Worm (Caenorhabditis elegans): ENCODE data around the gene eat-20.

eat-20 gene

DNA sequence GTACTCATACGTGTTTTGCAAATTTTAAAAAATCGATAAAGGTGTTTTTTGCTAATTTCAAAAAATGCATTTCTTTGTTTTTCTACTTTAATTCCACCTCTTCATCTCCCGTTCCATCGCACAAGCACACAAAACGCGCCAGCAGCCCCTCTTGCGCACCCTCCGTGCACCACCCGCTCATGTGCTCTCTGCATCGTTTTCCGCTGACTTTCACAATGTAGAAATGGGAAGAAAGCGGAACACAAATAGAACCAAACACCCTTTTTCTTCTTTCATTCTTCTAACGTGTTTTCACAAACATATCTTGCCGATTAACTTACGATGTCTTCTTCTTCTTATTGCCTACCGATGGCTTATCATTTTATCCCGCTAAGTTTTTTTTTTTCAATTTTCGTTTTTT, 17.1 kb upstream of the eat-20 start (continued):
- TF ChIP-seq zfp-2 (tag; optimal IDR thresholded peaks at IDR 0.05) (no peak), ZK337.2 (GFP tag; IDR thresholded peaks at IDR 0.05) (no peak), lin-1 (GFP tag; IDR thresholded peaks at IDR 0.05) (peak; percentile 57; the same call in 1 of the 2 replicates), lin-15B (tag; optimal IDR thresholded peaks at IDR 0.05) (no peak), D1046.2 (GFP tag; IDR thresholded peaks at IDR 0.05) (no peak), zag-1 (tag; optimal IDR thresholded peaks at IDR 0.05) (no peak), nhr-102 (tag; optimal IDR thresholded peaks at IDR 0.05) (peak; percentile 61), mep-1 (tag; optimal IDR thresholded peaks at IDR 0.05) (peak; percentile 92), ceh-44 (GFP tag; IDR thresholded peaks at IDR 0.05) (0 out of 2 replicates have a peak, but pooled peaks have one; percentile 32), snpc-1.2 (GFP tag; IDR thresholded peaks at IDR 0.05) (no peak), egl-27 (tag; optimal IDR thresholded peaks at IDR 0.05) (no peak), pqm-1 (tag; optimal IDR thresholded peaks at IDR 0.05) (peak; percentile 16), R02D3.7 (tag; optimal IDR thresholded peaks at IDR 0.05) (no peak), Y5F2A.4 (GFP tag; optimal IDR thresholded peaks at IDR 0.05) (no peak), Y105C5A.15 (GFP tag; IDR thresholded peaks at IDR 0.05) (no peak), lin-39 (tag; optimal IDR thresholded peaks at IDR 0.05) (no peak), ama-1 (optimal IDR thresholded peaks at IDR 0.05) (peak; percentile 4), dpl-1 (GFP tag; optimal IDR thresholded peaks at IDR 0.05) (peak; percentile 69), ces-1 (GFP tag; optimal IDR thresholded peaks at IDR 0.05) (peak; percentile 12)

DNA sequence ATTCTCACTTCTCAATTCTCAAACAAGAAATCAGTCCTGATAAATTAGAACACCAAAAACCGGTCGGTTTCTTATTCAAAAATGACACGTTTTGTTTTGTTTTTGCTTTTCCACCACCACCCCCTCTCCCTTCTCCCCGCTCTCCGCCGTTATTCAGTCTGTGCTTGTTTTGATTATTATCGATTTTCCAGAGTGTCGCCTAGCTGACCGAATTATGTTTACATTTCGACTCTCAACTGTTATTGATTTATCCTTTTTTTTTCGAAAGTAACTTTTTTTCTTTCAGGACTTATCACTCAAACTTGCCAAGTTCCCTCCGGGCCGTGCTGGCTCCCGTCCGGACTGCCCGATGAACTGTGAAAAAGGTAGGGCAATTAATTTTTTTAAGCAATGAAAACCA, 16.5 kb upstream of the eat-20 start, which contains the start of gene gob-1:
TSS of gene gob-1 (plus strand) at position 281 of the 400 bp plus-strand sequence.
- TF ChIP-seq nhr-48 (tag; optimal IDR thresholded peaks at IDR 0.05) = no peak
- TF ChIP-seq Y5F2A.4 (GFP tag; optimal IDR thresholded peaks at IDR 0.05) = no peak
- peak; percentile 76 for TF ChIP-seq ceh-28 (tag; optimal IDR thresholded peaks at IDR 0.05)
- TF ChIP-seq daf-16 (GFP tag; optimal IDR thresholded peaks at IDR 0.05) = no peak
- TF ChIP-seq daf-16 (tag; optimal IDR thresholded peaks at IDR 0.05) = peak; percentile 38
- peak; percentile 79 for TF ChIP-seq aha-1 (tag)
- peak in 1 of 2 experiments; percentile 27 for TF ChIP-seq unc-62 (GFP tag; optimal IDR thresholded peaks at IDR 0.05 in 1 of 2)
- no peak for TF ChIP-seq unc-62 (tag; optimal IDR thresholded peaks at IDR 0.05)

DNA sequence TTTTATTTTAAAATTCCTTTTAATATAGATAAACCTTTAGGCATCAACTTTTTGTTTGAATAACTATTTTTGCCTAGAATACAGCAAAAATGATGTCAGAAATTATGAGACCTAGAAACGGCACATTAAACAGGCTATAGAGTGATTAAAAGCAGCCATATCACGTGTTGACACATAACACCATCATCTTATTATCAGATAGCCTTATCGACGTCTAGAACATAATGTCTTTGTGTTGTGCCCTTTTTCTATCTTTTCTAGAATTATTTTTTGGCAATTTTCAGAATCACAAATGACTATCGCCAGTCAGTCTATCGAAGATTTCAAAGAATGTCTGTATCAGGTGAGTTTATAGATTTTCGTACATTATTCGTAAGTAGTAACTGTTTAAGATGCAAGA, 15.7 kb upstream of the eat-20 start:
- TF ChIP-seq daf-16 (GFP tag; optimal IDR thresholded peaks at IDR 0.05) (no peak), daf-16 (tag; optimal IDR thresholded peaks at IDR 0.05) (peak; percentile 58), mep-1 (tag; optimal IDR thresholded peaks at IDR 0.05) (peak; percentile 32), Y5F2A.4 (GFP tag; optimal IDR thresholded peaks at IDR 0.05) (no peak), dve-1 (tag; optimal IDR thresholded peaks at IDR 0.05; ENCODE audit: insufficient read depth) (peak; percentile 71), F37D6.2 (tag; optimal IDR thresholded peaks at IDR 0.05) (no peak), aha-1 (tag) (peak; percentile 16), nhr-28 (tag; optimal IDR thresholded peaks at IDR 0.05) (peak; percentile 50), hlh-30 (tag; optimal IDR thresholded peaks at IDR 0.05; ENCODE audit: insufficient read depth) (peak; percentile 10), lin-29 (GFP tag; IDR thresholded peaks at IDR 0.05) (no peak), lin-1 (GFP tag; IDR thresholded peaks at IDR 0.05) (no peak), jun-1 (tag; optimal IDR thresholded peaks at IDR 0.05) (no peak)

DNA sequence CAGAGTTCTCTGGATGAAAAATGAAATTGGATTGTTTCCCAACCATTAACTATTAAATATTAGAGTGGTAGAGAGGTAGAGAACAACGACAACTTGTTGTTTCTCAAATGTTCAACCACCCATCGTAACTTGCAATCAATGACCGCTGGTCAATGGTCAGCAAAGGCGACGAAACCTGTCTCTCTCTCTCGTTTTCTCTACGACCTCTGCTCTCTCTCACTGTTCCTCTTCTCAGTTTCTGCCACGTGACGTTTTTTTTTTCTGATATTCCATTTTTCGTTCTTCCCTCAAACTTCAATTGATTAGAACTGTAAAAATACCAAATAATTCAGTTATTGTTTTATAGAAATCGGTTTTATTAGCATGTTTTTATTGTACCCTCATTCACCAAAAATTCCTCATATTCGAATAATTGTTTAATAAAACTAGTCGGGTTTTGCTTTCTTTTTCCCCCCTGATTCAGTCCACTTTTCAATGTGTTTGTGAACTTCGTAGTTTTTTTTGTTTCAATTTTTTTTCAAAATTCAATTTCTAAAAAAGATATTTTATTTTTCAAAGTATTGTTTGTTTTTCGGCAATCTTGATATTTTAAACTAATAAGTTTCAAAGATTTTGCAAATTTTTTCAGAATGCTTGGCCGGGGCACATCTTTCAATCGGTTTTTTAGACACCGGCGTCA, 12.7 kb upstream of the eat-20 start, which contains the start of gene suox-1:
TSS of gene suox-1 (plus strand) at position 629 of the 679 bp plus-strand sequence.
- TF ChIP-seq ztf-11 (tag; optimal IDR thresholded peaks at IDR 0.05) (no peak), aha-1 (tag) (peak; percentile 78), nhr-77 (tag; optimal IDR thresholded peaks at IDR 0.05) (peak; percentile 42), dve-1 (tag; optimal IDR thresholded peaks at IDR 0.05; ENCODE audit: insufficient read depth) (peak; percentile 72), nhr-28 (tag; optimal IDR thresholded peaks at IDR 0.05) (peak; percentile 12), nhr-102 (tag; optimal IDR thresholded peaks at IDR 0.05) (peak; percentile 17), mdl-1 (tag; optimal IDR thresholded peaks at IDR 0.05) (peak; percentile 23 to 89), ceh-28 (tag; optimal IDR thresholded peaks at IDR 0.05) (peak; percentile 3), daf-16 (GFP tag; optimal IDR thresholded peaks at IDR 0.05) (no peak), daf-16 (tag; optimal IDR thresholded peaks at IDR 0.05) (peak; percentile 65), mxl-3 (GFP tag; optimal IDR thresholded peaks at IDR 0.05) (peak; percentile 18), F49E8.2 (tag; optimal IDR thresholded peaks at IDR 0.05; ENCODE audit: borderline replicate concordance) (no peak), unc-62 (GFP tag; optimal IDR thresholded peaks at IDR 0.05 in 1 of 2) (peak in 1 of 2 experiments; percentile 81), unc-62 (tag; optimal IDR thresholded peaks at IDR 0.05) (no peak), hlh-30 (tag; optimal IDR thresholded peaks at IDR 0.05; ENCODE audit: insufficient read depth) (peak; percentile 82), ceh-20 (GFP tag; IDR thresholded peaks at IDR 0.05) (peak; percentile 43; the same call in 1 of the 2 replicates), ceh-32 (tag; optimal IDR thresholded peaks at IDR 0.05; ENCODE audit: poor library complexity) (no peak), lin-1 (GFP tag; IDR thresholded peaks at IDR 0.05) (0 out of 2 replicates have a peak, but pooled peaks have one; percentile 11), hlh-11 (tag; optimal IDR thresholded peaks at IDR 0.05) (peak; percentile 74), mes-2 (tag; optimal IDR thresholded peaks at IDR 0.05; ENCODE audit: poor library complexity, severe bottlenecking) (no peak), attf-4 (tag; optimal IDR thresholded peaks at IDR 0.05) (no peak), lsy-2 (tag; optimal IDR thresholded peaks at IDR 0.05) (peak in 1 of 2 experiments; percentile 44)
